Fruit fly (Drosophila melanogaster) whole organism, embryonic: ENCODE data around the gene CG10338.
A peak's percentile ranks its signal among the peaks of the same experiment; 100 is the strongest.

Source experiments
- Atf3 ChIP-seq: fragments of 200-800 bp; sonication (Bioruptor generic); optimal IDR thresholded peaks from 3 replicates; lab custom pipeline; 2016; ENCODE audit warnings: missing biosample characterization, missing genetic modification characterization
- B-H1 ChIP-seq: fragments of 200-800 bp; sonication (Bioruptor generic); IDR thresholded peaks from 3 replicates; pipeline ENCODE4 v1.3.6; 2022; ENCODE audit warnings: missing biosample characterization, missing genetic modification characterization
- B-H2 ChIP-seq: fragments of 200-800 bp; sonication (Bioruptor generic); optimal IDR thresholded peaks from 2 replicates; lab custom pipeline; 2018; ENCODE audit warnings: missing biosample characterization, mild to moderate bottlenecking, missing genetic modification characterization
- Bgb ChIP-seq: fragments of 200-800 bp; sonication (Bioruptor generic); IDR thresholded peaks from 2 replicates; pipeline ENCODE4 v1.3.6; 2022; ENCODE audit warnings: missing biosample characterization, missing genetic modification characterization; ENCODE audit not compliant: partially characterized antibody
- Blimp-1 ChIP-seq: fragments of 200-800 bp; sonication (Bioruptor generic); optimal IDR thresholded peaks from 3 replicates; lab custom pipeline; 2018; ENCODE audit warnings: missing biosample characterization, missing genetic modification characterization, mild to moderate bottlenecking, moderate library complexity, missing genetic modification reagents
- BtbVII ChIP-seq: fragments of 200-800 bp; sonication (Bioruptor generic); optimal IDR thresholded peaks from 3 replicates; lab custom pipeline; 2017; ENCODE audit warnings: missing biosample characterization, mild to moderate bottlenecking, missing genetic modification characterization
- CG10654 ChIP-seq: fragments of 200-800 bp; sonication (Bioruptor generic); optimal IDR thresholded peaks from 2 replicates; lab custom pipeline; 2016; ENCODE audit warnings: missing biosample characterization, missing genetic modification characterization
- CG10979 ChIP-seq: fragments of 200-800 bp; sonication (Bioruptor generic); optimal IDR thresholded peaks from 2 replicates; lab custom pipeline; 2018; ENCODE audit warnings: missing biosample characterization, mild to moderate bottlenecking, missing genetic modification characterization, moderate library complexity
- CG11696 ChIP-seq: fragments of 200-800 bp; sonication (Bioruptor generic); IDR thresholded peaks from 2 replicates; pipeline ENCODE4 v1.3.6; 2022; ENCODE audit warnings: missing biosample characterization, missing genetic modification characterization
- CG12769 ChIP-seq: fragments of 200-800 bp; sonication (Bioruptor generic); optimal IDR thresholded peaks from 2 replicates; lab custom pipeline; 2019; ENCODE audit warnings: missing biosample characterization, mild to moderate bottlenecking, missing genetic modification characterization, moderate library complexity
- CG13296 ChIP-seq: fragments of 200-800 bp; sonication (Bioruptor generic); optimal IDR thresholded peaks from 3 replicates; lab custom pipeline; 2018; ENCODE audit warnings: missing biosample characterization, mild to moderate bottlenecking, missing genetic modification characterization
- CG14014 ChIP-seq: fragments of 200-800 bp; sonication (Bioruptor generic); IDR thresholded peaks from 2 replicates; pipeline ENCODE4 v1.3.6; 2022; ENCODE audit warnings: missing biosample characterization, missing genetic modification characterization
- CG15601 ChIP-seq: fragments of 200-800 bp; sonication (Bioruptor generic); optimal IDR thresholded peaks from 3 replicates; lab custom pipeline; 2019; ENCODE audit warnings: missing biosample characterization, mild to moderate bottlenecking, missing genetic modification characterization, moderate library complexity
- CG1602 ChIP-seq: fragments of 200-800 bp; sonication (Bioruptor generic); optimal IDR thresholded peaks from 3 replicates; lab custom pipeline; 2016; ENCODE audit warnings: missing biosample characterization, missing genetic modification characterization
- CG1792 ChIP-seq: fragments of 200-800 bp; sonication (Bioruptor generic); optimal IDR thresholded peaks from 2 replicates; lab custom pipeline; 2016; ENCODE audit warnings: missing biosample characterization, missing genetic modification characterization
- CG4617 ChIP-seq: fragments of 200-800 bp; sonication (Bioruptor generic); optimal IDR thresholded peaks from 3 replicates; lab custom pipeline; 2016; ENCODE audit warnings: missing biosample characterization, missing genetic modification characterization, borderline replicate concordance
- CG5245 ChIP-seq: fragments of 200-800 bp; sonication (Bioruptor generic); optimal IDR thresholded peaks from 3 replicates; lab custom pipeline; 2016; ENCODE audit warnings: missing biosample characterization, missing genetic modification characterization
- CG7372 ChIP-seq: fragments of 200-800 bp; sonication (Bioruptor generic); IDR thresholded peaks from 2 replicates; pipeline ENCODE4 v1.3.6; 2022; ENCODE audit warnings: missing biosample characterization, missing genetic modification characterization
- CG9797 ChIP-seq: fragments of 200-800 bp; sonication (Bioruptor generic); optimal IDR thresholded peaks from 3 replicates; lab custom pipeline; 2018; ENCODE audit warnings: missing biosample characterization, mild to moderate bottlenecking, missing genetic modification characterization
- CG9932 ChIP-seq: fragments of 200-800 bp; sonication (Bioruptor generic); IDR thresholded peaks from 2 replicates; pipeline ENCODE4 v1.3.6; 2022; ENCODE audit warnings: missing biosample characterization, missing genetic modification characterization
- ERR ChIP-seq: fragments of 200-800 bp; sonication (Bioruptor generic); optimal IDR thresholded peaks from 2 replicates; lab custom pipeline; 2016; ENCODE audit warnings: missing biosample characterization, missing genetic modification characterization
- Gug ChIP-seq: fragments of 200-800 bp; sonication (Bioruptor generic); IDR thresholded peaks from 4 replicates; pipeline ENCODE4 v1.3.6; 2022; ENCODE audit warnings: missing biosample characterization, missing genetic modification characterization
- Hr51 ChIP-seq, 2 experiments: fragments of 200-800 bp; sonication (Bioruptor generic); optimal IDR thresholded peaks; 2 replicates in 1 of 2; 3 replicates in 1 of 2; lab custom pipeline; 2016 to 2018; ENCODE audit warnings: missing biosample characterization in 2 of 2, missing genetic modification characterization in 2 of 2, mild to moderate bottlenecking in 1 of 2, moderate library complexity in 1 of 2
- Hsf ChIP-seq: fragments of 200-800 bp; sonication (Bioruptor generic); optimal IDR thresholded peaks from 3 replicates; lab custom pipeline; 2016; ENCODE audit warnings: missing biosample characterization, missing genetic modification characterization
- Jarid2 ChIP-seq: fragments of 200-800 bp; sonication (Bioruptor generic); optimal IDR thresholded peaks from 3 replicates; lab custom pipeline; 2017; ENCODE audit warnings: mild to moderate bottlenecking, missing biosample characterization, missing genetic modification reagents, missing genetic modification characterization
- MBD-R2 ChIP-seq: fragments of 200-800 bp; sonication (Bioruptor generic); IDR thresholded peaks from 2 replicates; pipeline ENCODE4 v1.3.6; 2022; ENCODE audit warnings: missing biosample characterization, missing genetic modification characterization
- Meics ChIP-seq: fragments of 200-800 bp; sonication (Bioruptor generic); optimal IDR thresholded peaks from 2 replicates; lab custom pipeline; 2017; ENCODE audit warnings: missing biosample characterization, mild to moderate bottlenecking, missing genetic modification characterization
- Mes4 ChIP-seq: fragments of 200-800 bp; sonication (Bioruptor generic); optimal IDR thresholded peaks from 2 replicates; lab custom pipeline; 2016; ENCODE audit warnings: missing biosample characterization, missing genetic modification characterization
- Nf-YC ChIP-seq: fragments of 200-800 bp; optimal IDR thresholded peaks from 3 replicates; lab custom pipeline; 2019; ENCODE audit warnings: missing biosample characterization, mild to moderate bottlenecking, missing genetic modification characterization, moderate library complexity
- Oli ChIP-seq: fragments of 200-800 bp; sonication (Bioruptor generic); optimal IDR thresholded peaks from 2 replicates; lab custom pipeline; 2018; ENCODE audit warnings: missing biosample characterization, mild to moderate bottlenecking, missing genetic modification characterization, moderate library complexity
- Sox100B ChIP-seq: fragments of 200-800 bp; sonication (Bioruptor generic); optimal IDR thresholded peaks from 3 replicates; lab custom pipeline; 2018; ENCODE audit warnings: missing biosample characterization, mild to moderate bottlenecking, missing genetic modification characterization
- Sox102F ChIP-seq: fragments of 200-800 bp; sonication (Bioruptor generic); optimal IDR thresholded peaks from 2 replicates; lab custom pipeline; 2018; ENCODE audit warnings: missing biosample characterization, mild to moderate bottlenecking, missing genetic modification characterization, moderate library complexity
- Tbp ChIP-seq: fragments of >200 bp; optimal IDR thresholded peaks from 2 replicates; lab custom pipeline; 2018; ENCODE audit warnings: missing biosample characterization, missing genetic modification characterization
- Vsx1 ChIP-seq: fragments of 200-800 bp; sonication (Bioruptor generic); optimal IDR thresholded peaks from 2 replicates; lab custom pipeline; 2017; ENCODE audit warnings: missing biosample characterization, mild to moderate bottlenecking, missing genetic modification characterization, missing genetic modification reagents
- chn ChIP-seq: fragments of 200-800 bp; sonication (Bioruptor generic); optimal IDR thresholded peaks from 2 replicates; lab custom pipeline; 2016; ENCODE audit warnings: missing biosample characterization, missing genetic modification characterization
- croc ChIP-seq: fragments of 200-800 bp; sonication (Bioruptor generic); conservative IDR thresholded peaks from 3 replicates; pipeline ENCODE4 v1.3.6; 2022; ENCODE audit warnings: missing biosample characterization, missing genetic modification characterization
- da ChIP-seq: fragments of 200-800 bp; sonication (Bioruptor generic); optimal IDR thresholded peaks from 2 replicates; lab custom pipeline; 2016; ENCODE audit warnings: missing biosample characterization, missing genetic modification characterization
- ems ChIP-seq: fragments of 200-800 bp; sonication (Bioruptor generic); optimal IDR thresholded peaks from 3 replicates; lab custom pipeline; 2016; ENCODE audit warnings: missing biosample characterization, missing genetic modification characterization
- fd64A ChIP-seq: fragments of 200-800 bp; sonication (Bioruptor generic); optimal IDR thresholded peaks from 3 replicates; lab custom pipeline; 2018; ENCODE audit warnings: missing biosample characterization, mild to moderate bottlenecking, missing genetic modification characterization
- fu2 ChIP-seq: fragments of 200-800 bp; sonication (Bioruptor generic); optimal IDR thresholded peaks from 2 replicates; lab custom pipeline; 2016; ENCODE audit warnings: missing biosample characterization, missing genetic modification characterization
- ind ChIP-seq: fragments of 200-800 bp; sonication (Bioruptor generic); optimal IDR thresholded peaks from 3 replicates; lab custom pipeline; 2016; ENCODE audit warnings: missing biosample characterization, missing genetic modification characterization
- inv ChIP-seq: fragments of 200-800 bp; sonication (Bioruptor generic); IDR thresholded peaks from 2 replicates; pipeline ENCODE4 v1.3.6; 2022; ENCODE audit warnings: missing biosample characterization, missing genetic modification characterization; ENCODE audit not compliant: partially characterized antibody
- mam ChIP-seq: fragments of 200-800 bp; sonication (Bioruptor generic); optimal IDR thresholded peaks from 3 replicates; lab custom pipeline; 2016; ENCODE audit warnings: missing biosample characterization, missing genetic modification characterization
- mirr ChIP-seq: fragments of 200-800 bp; sonication (Bioruptor generic); optimal IDR thresholded peaks from 3 replicates; lab custom pipeline; 2018; ENCODE audit warnings: missing biosample characterization, mild to moderate bottlenecking, missing genetic modification characterization
- ro ChIP-seq: fragments of 200-800 bp; sonication (Bioruptor generic); IDR thresholded peaks from 2 replicates; pipeline ENCODE4 v1.3.6; 2022; ENCODE audit warnings: missing biosample characterization, missing genetic modification characterization
- sd ChIP-seq: fragments of 200-800 bp; sonication (Bioruptor generic); optimal IDR thresholded peaks from 3 replicates; lab custom pipeline; 2018; ENCODE audit warnings: missing biosample characterization, mild to moderate bottlenecking, missing genetic modification characterization, moderate library complexity
- so ChIP-seq: fragments of 200-800 bp; sonication (Bioruptor generic); IDR thresholded peaks from 3 replicates; pipeline ENCODE4 v1.3.6; 2022; ENCODE audit warnings: missing biosample characterization, missing genetic modification characterization
- tap ChIP-seq: fragments of 200-800 bp; optimal IDR thresholded peaks from 3 replicates; lab custom pipeline; 2019; ENCODE audit warnings: missing biosample characterization, mild to moderate bottlenecking, missing genetic modification characterization, moderate library complexity
- usp ChIP-seq: fragments of >200 bp; optimal IDR thresholded peaks from 2 replicates; lab custom pipeline; 2017; ENCODE audit warnings: missing biosample characterization, missing genetic modification characterization

The CG10338 gene

DNA sequence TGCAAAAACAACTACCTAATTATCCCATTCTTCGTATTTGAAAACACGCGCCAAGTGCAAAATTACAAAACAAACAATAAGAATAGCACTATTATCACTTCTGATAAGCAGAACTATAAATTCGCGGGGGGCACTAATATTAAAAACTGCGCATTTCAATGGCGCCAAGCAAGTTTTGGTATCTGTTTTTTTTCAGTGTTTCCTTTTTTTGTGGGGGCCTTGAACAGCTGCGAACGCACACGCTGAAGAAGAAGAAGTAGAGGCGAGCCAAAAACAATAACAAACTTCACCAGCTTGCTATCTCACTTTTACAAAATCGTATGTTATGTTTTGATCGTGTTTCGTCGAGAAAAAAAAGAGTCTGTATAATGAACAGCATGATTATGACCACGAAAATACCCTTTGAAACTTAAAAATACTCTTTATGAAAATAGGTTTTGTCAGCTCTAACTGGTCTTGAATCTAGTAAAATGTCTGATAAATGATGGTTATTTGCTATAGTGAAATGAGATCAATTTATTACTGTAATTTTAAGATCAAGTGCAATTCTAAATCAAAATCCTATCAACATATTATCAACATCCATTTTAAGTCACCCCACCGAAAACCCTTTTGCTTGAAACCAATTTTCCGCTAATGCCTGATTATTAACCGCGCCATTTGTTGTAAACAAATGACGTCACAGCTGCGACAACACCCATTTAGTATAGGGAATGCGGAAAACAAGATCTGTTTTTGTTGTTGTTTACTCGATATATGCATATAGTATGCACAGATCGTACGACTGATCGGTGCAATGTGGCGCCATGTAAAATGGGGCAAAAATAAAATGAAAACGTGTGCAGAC, 1.4 kb upstream of the CG10338 start (continued):
- TF ChIP-seq sd (tag; lab: Kevin White, UChicago) (peak; percentile 80), tap (no peak), Meics (GFP tag; lab: Kevin White, UChicago) (peak; percentile 63), B-H1 (GFP tag; lab: Robert Waterston, UW) (peak; percentile 20), chn (GFP tag; lab: Kevin White, UChicago) (peak; percentile 49), Sox102F (GFP tag; lab: Kevin White, UChicago) (peak; percentile 49), Sox100B (GFP tag; lab: Kevin White, UChicago) (peak; percentile 28), CG15601 (tag; lab: Kevin White, UChicago) (no peak), croc (GFP tag; lab: Robert Waterston, UW) (no peak; the same call in 1 of the 3 replicates), Hsf (GFP tag; lab: Kevin White, UChicago) (peak; percentile 51), ems (GFP tag; lab: Kevin White, UChicago) (peak; percentile 41), CG12769 (tag; lab: Kevin White, UChicago) (peak; percentile 52), ind (GFP tag; lab: Kevin White, UChicago) (peak; percentile 66), CG14014 (GFP tag; lab: Robert Waterston, UW) (peak; percentile 76), Vsx1 (GFP tag; lab: Kevin White, UChicago) (no peak), Oli (tag; lab: Kevin White, UChicago) (peak; percentile 8), Hr51 (GFP tag; optimal IDR thresholded peaks at IDR 0.05; lab: Kevin White, UChicago) (peak; percentile 27 to 43), Tbp (GFP tag; lab: Kevin White, UChicago) (no peak), BtbVII (GFP tag; lab: Kevin White, UChicago) (peak; percentile 27), so (peak; percentile 53), Jarid2 (GFP tag; lab: Kevin White, UChicago) (no peak), CG7372 (GFP tag; lab: Robert Waterston, UW) (no peak), B-H2 (peak; percentile 75), ERR (GFP tag; lab: Kevin White, UChicago) (peak; percentile 58), fd64A (no peak), CG9932 (peak; percentile 52), CG10654 (GFP tag; lab: Kevin White, UChicago) (peak; percentile 4), ro (GFP tag; lab: Robert Waterston, UW) (no peak), CG5245 (GFP tag; lab: Kevin White, UChicago) (no peak), inv (no peak), Mes4 (GFP tag; lab: Kevin White, UChicago) (peak; percentile 14), Atf3 (GFP tag; lab: Kevin White, UChicago) (peak; percentile 9), Bgb (GFP tag; lab: Robert Waterston, UW) (no peak), CG9797 (GFP tag; lab: Kevin White, UChicago) (no peak), CG10979 (peak; percentile 12), CG1792 (GFP tag; lab: Kevin White, UChicago) (no peak), MBD-R2 (GFP tag; lab: Robert Waterston, UW) (peak; percentile 60), CG1602 (GFP tag; lab: Kevin White, UChicago) (peak; percentile 39), Blimp-1 (GFP tag; lab: Kevin White, UChicago) (peak; percentile 48), Gug (GFP tag; lab: Robert Waterston, UW) (peak; percentile 66; the same call in 3 of the 4 replicates), CG4617 (GFP tag; lab: Kevin White, UChicago) (peak; percentile 17), mam (peak; percentile 76), da (GFP tag; lab: Kevin White, UChicago) (no peak), CG11696 (GFP tag; lab: Robert Waterston, UW) (peak; percentile 46; the same call in 1 of the 2 replicates), mirr (GFP tag; lab: Kevin White, UChicago) (peak; percentile 74), Nf-YC (tag; lab: Kevin White, UChicago) (peak; percentile 44), usp (GFP tag; lab: Kevin White, UChicago) (no peak), CG13296 (GFP tag; lab: Kevin White, UChicago) (peak; percentile 72), fu2 (GFP tag; lab: Kevin White, UChicago) (peak; percentile 55)
